Fruit fly (Drosophila melanogaster) whole organism, adult: ENCODE measurements around the gene CG31269.

Experiments
- CG11617 ChIP-seq: fragments of 200-800 bp; sonication (Bioruptor generic); optimal IDR thresholded peaks from 2 replicates; lab custom pipeline; 2017; ENCODE audit warnings: mild to moderate bottlenecking, missing biosample characterization, missing genetic modification reagents, missing genetic modification characterization
- CG12768 ChIP-seq: fragments of 200-800 bp; sonication (Bioruptor generic); optimal IDR thresholded peaks from 2 replicates; lab custom pipeline; 2017; ENCODE audit warnings: missing biosample characterization, missing genetic modification characterization, mild to moderate bottlenecking, moderate library complexity, missing genetic modification reagents
- CG14711 ChIP-seq: fragments of 200-800 bp; sonication (Bioruptor generic); optimal IDR thresholded peaks from 2 replicates; lab custom pipeline; 2018; ENCODE audit warnings: missing biosample characterization, mild to moderate bottlenecking, missing genetic modification characterization, moderate library complexity
- CG1620 ChIP-seq: fragments of 200-800 bp; sonication (Bioruptor generic); optimal IDR thresholded peaks from 2 replicates; lab custom pipeline; 2016; ENCODE audit warnings: missing biosample characterization, missing genetic modification characterization
- CG33017 ChIP-seq: fragments of 200-800 bp; sonication (Bioruptor generic); optimal IDR thresholded peaks from 2 replicates; lab custom pipeline; 2018; ENCODE audit warnings: missing biosample characterization, mild to moderate bottlenecking, missing genetic modification characterization, moderate library complexity
- CG5204 ChIP-seq: fragments of 200-800 bp; sonication (Bioruptor generic); optimal IDR thresholded peaks from 2 replicates; lab custom pipeline; 2016; ENCODE audit warnings: missing biosample characterization, missing genetic modification characterization
- CG7045 ChIP-seq: fragments of 200-800 bp; sonication (Bioruptor generic); optimal IDR thresholded peaks from 2 replicates; lab custom pipeline; 2017; ENCODE audit warnings: missing biosample characterization, mild to moderate bottlenecking, missing genetic modification characterization
- CG7101 ChIP-seq: fragments of 200-800 bp; sonication (Bioruptor generic); optimal IDR thresholded peaks from 2 replicates; lab custom pipeline; 2018; ENCODE audit warnings: missing biosample characterization, mild to moderate bottlenecking, missing genetic modification characterization, moderate library complexity
- Clk ChIP-seq: fragments of 200-800 bp; sonication (Bioruptor generic); optimal IDR thresholded peaks from 2 replicates; lab custom pipeline; 2017; ENCODE audit warnings: missing biosample characterization, missing genetic modification characterization
- Crg-1 ChIP-seq: fragments of 200-800 bp; sonication (Bioruptor generic); optimal IDR thresholded peaks from 2 replicates; lab custom pipeline; 2016; ENCODE audit warnings: missing biosample characterization, missing genetic modification characterization
- Hr96 ChIP-seq: fragments of 200-800 bp; sonication (Bioruptor generic); optimal IDR thresholded peaks from 2 replicates; lab custom pipeline; 2016; ENCODE audit warnings: missing biosample characterization, missing genetic modification characterization
- Mnt ChIP-seq: fragments of 200-800 bp; sonication (Bioruptor generic); optimal IDR thresholded peaks from 2 replicates; lab custom pipeline; 2016; ENCODE audit warnings: missing biosample characterization, mild to moderate bottlenecking, missing genetic modification characterization
- bab1 ChIP-seq: fragments of 200-800 bp; sonication (Bioruptor generic); optimal IDR thresholded peaks from 3 replicates; lab custom pipeline; 2019; ENCODE audit warnings: missing biosample characterization, mild to moderate bottlenecking, missing genetic modification characterization, moderate library complexity
- cic ChIP-seq: fragments of 200-800 bp; sonication (Bioruptor generic); optimal IDR thresholded peaks from 2 replicates; lab custom pipeline; 2017; ENCODE audit warnings: missing biosample characterization, mild to moderate bottlenecking, missing genetic modification characterization, moderate library complexity
- cnc ChIP-seq, 2 experiments: fragments of >200 bp; optimal IDR thresholded peaks; 2 replicates each; lab custom pipeline; 2017
- kay ChIP-seq: fragments of 200-800 bp; sonication (Bioruptor generic); peaks from one replicate; lab custom pipeline; 2016; ENCODE audit warnings: missing biosample characterization, missing genetic modification characterization, borderline replicate concordance
- ovo ChIP-seq: fragments of 200-800 bp; sonication (Bioruptor generic); optimal IDR thresholded peaks from 2 replicates; lab custom pipeline; 2016; ENCODE audit warnings: missing biosample characterization, missing genetic modification characterization
- pad ChIP-seq: fragments of 200-800 bp; sonication (Bioruptor generic); optimal IDR thresholded peaks from 3 replicates; lab custom pipeline; 2017; ENCODE audit warnings: missing biosample characterization, missing genetic modification characterization, mild to moderate bottlenecking, moderate library complexity, missing genetic modification reagents
- tj ChIP-seq: fragments of 200-800 bp; sonication (Bioruptor generic); optimal IDR thresholded peaks from 3 replicates; lab custom pipeline; 2017; ENCODE audit warnings: missing biosample characterization, mild to moderate bottlenecking, missing genetic modification characterization, moderate library complexity
- toe ChIP-seq: fragments of 200-800 bp; sonication (Bioruptor generic); optimal IDR thresholded peaks from 2 replicates; lab custom pipeline; 2016; ENCODE audit warnings: missing biosample characterization, missing genetic modification characterization

Gene CG31269

dm6 chr3R:17126838-17127237 is at the start of gene CG31269, which contains the start of gene CG17477:
TSS of gene CG31269 (plus strand) at chr3R:17127126.
TSS of gene CG17477 (minus strand) at chr3R:17126938.
- no peak for TF ChIP-seq Mnt
- TF ChIP-seq CG7101 (tag; lab: Kevin White, UChicago): no peak
- no peak for TF ChIP-seq CG1620 (GFP tag; lab: Kevin White, UChicago)
- TF ChIP-seq kay: no peak
- no peak for TF ChIP-seq pad
- no peak for TF ChIP-seq tj (GFP tag; lab: Kevin White, UChicago)
- TF ChIP-seq CG12768 (GFP tag; lab: Kevin White, UChicago): no peak
- TF ChIP-seq Clk (GFP tag; lab: Kevin White, UChicago): no peak
- TF ChIP-seq CG7045: no peak

dm6 chr3R:17077968-17078417 is 48.9 kb upstream of the CG31269 start:
- TF ChIP-seq CG7101 (tag; lab: Kevin White, UChicago): no peak
- peak; percentile 89 for TF ChIP-seq Mnt
- TF ChIP-seq cic (GFP tag; lab: Kevin White, UChicago): peak; percentile 95
- TF ChIP-seq CG14711 (tag; lab: Kevin White, UChicago): no peak
- no peak for TF ChIP-seq pad
- TF ChIP-seq CG5204: no peak
- peak; percentile 75 to 96 for TF ChIP-seq cnc (optimal IDR thresholded peaks at IDR 0.05; lab: Kevin White, UChicago)
- TF ChIP-seq CG12768 (GFP tag; lab: Kevin White, UChicago): peak; percentile 7
- TF ChIP-seq Crg-1 (GFP tag; lab: Kevin White, UChicago): peak; percentile 28
- TF ChIP-seq kay: no peak

- TF ChIP-seq kay (peak; percentile 98), CG5204 (no peak), CG11617 (GFP tag; lab: Kevin White, UChicago) (no peak), Clk (GFP tag; lab: Kevin White, UChicago) (no peak), cnc (optimal IDR thresholded peaks at IDR 0.05; lab: Kevin White, UChicago) (peak; percentile 98 to 100), CG14711 (tag; lab: Kevin White, UChicago) (no peak), CG7045 (peak; percentile 9), cic (GFP tag; lab: Kevin White, UChicago) (peak; percentile 63), CG12768 (GFP tag; lab: Kevin White, UChicago) (peak; percentile 74), CG1620 (GFP tag; lab: Kevin White, UChicago) (no peak), Crg-1 (GFP tag; lab: Kevin White, UChicago) (no peak), CG7101 (tag; lab: Kevin White, UChicago) (no peak), bab1 (no peak), ovo (no peak), CG33017 (tag; lab: Kevin White, UChicago) (no peak), tj (GFP tag; lab: Kevin White, UChicago) (peak; percentile 97), toe (GFP tag; lab: Kevin White, UChicago) (no peak), pad (peak; percentile 74), Mnt (peak; percentile 90), Hr96 (peak; percentile 29)
Observed at dm6 chr3R:17078961-17079858, 47.7 kb upstream of the CG31269 start.

dm6 chr3R:17079859-17080255 is 47.1 kb upstream of the CG31269 start, which contains the start of the genes Keap1 and kuk:
TSS of gene Keap1 (minus strand) at chr3R:17079945.
TSS of gene kuk (plus strand) at chr3R:17080244.
- TF ChIP-seq CG33017 (tag; lab: Kevin White, UChicago) (peak; percentile 21), CG12768 (GFP tag; lab: Kevin White, UChicago) (no peak), Crg-1 (GFP tag; lab: Kevin White, UChicago) (peak; percentile 90), CG1620 (GFP tag; lab: Kevin White, UChicago) (peak; percentile 88), Mnt (peak; percentile 97), bab1 (peak; percentile 23), CG11617 (GFP tag; lab: Kevin White, UChicago) (peak; percentile 67), ovo (peak; percentile 69), Hr96 (peak; percentile 74), toe (GFP tag; lab: Kevin White, UChicago) (peak; percentile 79), Clk (GFP tag; lab: Kevin White, UChicago) (peak; percentile 3), pad (no peak), CG5204 (no peak), tj (GFP tag; lab: Kevin White, UChicago) (no peak), CG14711 (tag; lab: Kevin White, UChicago) (peak; percentile 57), cnc (optimal IDR thresholded peaks at IDR 0.05; lab: Kevin White, UChicago) (no peak), CG7045 (no peak), cic (GFP tag; lab: Kevin White, UChicago) (peak; percentile 72), kay (no peak), CG7101 (tag; lab: Kevin White, UChicago) (peak; percentile 77)

dm6 chr3R:17080666-17081358 is 46.1 kb upstream of the CG31269 start:
- TF ChIP-seq kay (peak; percentile 87), CG1620 (GFP tag; lab: Kevin White, UChicago) (peak; percentile 79), CG33017 (tag; lab: Kevin White, UChicago) (peak; percentile 90), cic (GFP tag; lab: Kevin White, UChicago) (peak; percentile 54), bab1 (peak; percentile 91), Crg-1 (GFP tag; lab: Kevin White, UChicago) (peak; percentile 52), Mnt (peak; percentile 28), CG7045 (peak; percentile 96), CG14711 (tag; lab: Kevin White, UChicago) (peak; percentile 81), cnc (optimal IDR thresholded peaks at IDR 0.05; lab: Kevin White, UChicago) (no peak), CG12768 (GFP tag; lab: Kevin White, UChicago) (peak; percentile 92), CG7101 (tag; lab: Kevin White, UChicago) (peak; percentile 92), Clk (GFP tag; lab: Kevin White, UChicago) (peak; percentile 88), pad (peak; percentile 77), toe (GFP tag; lab: Kevin White, UChicago) (peak; percentile 89), CG11617 (GFP tag; lab: Kevin White, UChicago) (peak; percentile 94), CG5204 (peak; percentile 94), Hr96 (peak; percentile 87), tj (GFP tag; lab: Kevin White, UChicago) (peak; percentile 73), ovo (peak; percentile 15)
